Worm (Caenorhabditis elegans) whole organism, L2 larva: Measurements from ENCODE around the gene kqt-3.

Source experiments
- ama-1 ChIP-seq: fragments of 150-350 bp; optimal IDR thresholded peaks from 2 replicates; lab custom pipeline; 2018; ENCODE audit warnings: inconsistent platforms
- ceh-82 ChIP-seq: fragments of 150-350 bp; optimal IDR thresholded peaks from 2 replicates; lab custom pipeline; 2014; ENCODE audit warnings: missing biosample characterization, missing genetic modification characterization
- egl-27 ChIP-seq: sonication (generic microtip); optimal IDR thresholded peaks from 3 replicates; lab custom pipeline; 2017; ENCODE audit warnings: missing biosample characterization, missing genetic modification reagents, missing genetic modification characterization
- unc-62 ChIP-seq: fragments of 150-350 bp; optimal IDR thresholded peaks from 2 replicates; lab custom pipeline; 2014; ENCODE audit warnings: missing biosample characterization, missing genetic modification reagents, missing genetic modification characterization

ce11 chrII:13697691-13698090, 1.6 kb downstream of the kqt-3 start:
- no peak for TF ChIP-seq egl-27 (tag; lab: Kevin White, UChicago)
- TF ChIP-seq ama-1: no peak
- TF ChIP-seq ceh-82: no peak
- TF ChIP-seq unc-62 (GFP tag; lab: Kevin White, UChicago): no peak
